Worm (Caenorhabditis elegans) whole organism, late embryonic: Measurements from ENCODE around the gene psmd-9.

ENCODE experiments used
- C38D4.7 ChIP-seq: fragments of 200-800 bp; sonication (Bioruptor generic); optimal IDR thresholded peaks from 2 replicates; lab custom pipeline; 2018; ENCODE audit warnings: mild to moderate bottlenecking, missing genetic modification characterization, moderate library complexity, missing compliant biosample characterization
- ama-1 ChIP-seq: fragments of 150-350 bp; optimal IDR thresholded peaks from 2 replicates; lab custom pipeline; 2014
- ceh-14 ChIP-seq: sonication (generic microtip); optimal IDR thresholded peaks from 2 replicates; lab custom pipeline; 2016; ENCODE audit warnings: missing genotype, missing genetic modification characterization, missing compliant biosample characterization
- ceh-34 ChIP-seq: sonication (generic microtip); optimal IDR thresholded peaks from 2 replicates; lab custom pipeline; 2016; ENCODE audit warnings: mild to moderate bottlenecking, missing genetic modification characterization, missing compliant biosample characterization
- ceh-48 ChIP-seq: sonication (generic microtip); optimal IDR thresholded peaks from 2 replicates; lab custom pipeline; 2016; ENCODE audit warnings: missing genetic modification characterization, inconsistent platforms, missing compliant biosample characterization
- dmd-4 ChIP-seq: sonication (generic microtip); optimal IDR thresholded peaks from 2 replicates; lab custom pipeline; 2016; ENCODE audit warnings: borderline replicate concordance, missing genetic modification characterization, missing compliant biosample characterization
- fkh-10 ChIP-seq: fragments of 150-350 bp; optimal IDR thresholded peaks from 2 replicates; lab custom pipeline; 2014; ENCODE audit warnings: missing biosample characterization, missing genetic modification reagents, missing genetic modification characterization
- hlh-13 ChIP-seq: fragments of 200-800 bp; sonication (Bioruptor generic); optimal IDR thresholded peaks from 2 replicates; lab custom pipeline; 2018; ENCODE audit warnings: mild to moderate bottlenecking, missing genetic modification characterization, missing compliant biosample characterization
- nhr-11 ChIP-seq: fragments of 150-350 bp; optimal IDR thresholded peaks from 2 replicates; lab custom pipeline; 2014; ENCODE audit warnings: missing biosample characterization, missing genetic modification characterization
- pha-4 ChIP-seq: fragments of 150-350 bp; optimal IDR thresholded peaks from 2 replicates; lab custom pipeline; 2018; ENCODE audit warnings: missing biosample characterization, missing genetic modification reagents, missing genetic modification characterization
- unc-55 ChIP-seq: sonication (generic microtip); optimal IDR thresholded peaks from 2 replicates; lab custom pipeline; 2017; ENCODE audit warnings: missing biosample characterization, missing genetic modification reagents, missing genetic modification characterization

DNA sequence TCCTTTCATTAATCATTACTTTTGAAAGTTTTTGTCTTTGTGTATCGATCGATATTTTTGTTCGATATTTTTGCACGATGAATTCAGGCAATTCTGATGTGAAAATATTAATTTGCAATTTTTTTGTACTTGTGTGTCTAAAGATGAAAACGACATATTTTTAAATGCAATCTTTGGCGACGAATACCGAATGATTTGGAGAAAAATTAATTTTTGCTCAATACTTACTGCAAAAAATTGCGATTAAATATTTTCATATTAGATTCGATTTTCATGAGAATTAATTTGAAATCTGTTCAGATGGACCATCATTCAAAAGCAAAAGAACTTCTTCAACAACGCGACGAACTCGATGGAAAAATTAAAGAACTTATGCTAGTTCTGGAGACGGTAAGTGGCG lies at the start of gene psmd-9:
- no peak for TF ChIP-seq ceh-34 (tag; lab: Kevin White, UChicago)
- no peak for TF ChIP-seq dmd-4 (tag; lab: Kevin White, UChicago)
- TF ChIP-seq ceh-14: no peak
- TF ChIP-seq ceh-48 (tag; lab: Kevin White, UChicago): no peak
- TF ChIP-seq ama-1: no peak
- TF ChIP-seq fkh-10 (GFP tag; lab: Kevin White, UChicago): no peak
- TF ChIP-seq unc-55 (GFP tag; lab: Kevin White, UChicago): no peak
- TF ChIP-seq nhr-11 (tag; lab: Kevin White, UChicago): no peak
- TF ChIP-seq hlh-13: no peak
- no peak for TF ChIP-seq C38D4.7 (GFP tag; lab: Kevin White, UChicago)
- TF ChIP-seq pha-4: no peak
